Fruit fly (Drosophila melanogaster) whole organism, adult: ENCODE measurements around the gene SH3PX1.
A peak's percentile ranks its signal among the peaks of the same experiment; 100 is the strongest.

ENCODE experiments used
- CG11617 ChIP-seq: fragments of 200-800 bp; sonication (Bioruptor generic); optimal IDR thresholded peaks from 2 replicates; lab custom pipeline; 2017; ENCODE audit warnings: mild to moderate bottlenecking, missing biosample characterization, missing genetic modification reagents, missing genetic modification characterization
- CG12768 ChIP-seq: fragments of 200-800 bp; sonication (Bioruptor generic); optimal IDR thresholded peaks from 2 replicates; lab custom pipeline; 2017; ENCODE audit warnings: missing biosample characterization, missing genetic modification characterization, mild to moderate bottlenecking, moderate library complexity, missing genetic modification reagents
- CG14711 ChIP-seq: fragments of 200-800 bp; sonication (Bioruptor generic); optimal IDR thresholded peaks from 2 replicates; lab custom pipeline; 2018; ENCODE audit warnings: missing biosample characterization, mild to moderate bottlenecking, missing genetic modification characterization, moderate library complexity
- CG1620 ChIP-seq: fragments of 200-800 bp; sonication (Bioruptor generic); optimal IDR thresholded peaks from 2 replicates; lab custom pipeline; 2016; ENCODE audit warnings: missing biosample characterization, missing genetic modification characterization
- CG33017 ChIP-seq: fragments of 200-800 bp; sonication (Bioruptor generic); optimal IDR thresholded peaks from 2 replicates; lab custom pipeline; 2018; ENCODE audit warnings: missing biosample characterization, mild to moderate bottlenecking, missing genetic modification characterization, moderate library complexity
- CG5204 ChIP-seq: fragments of 200-800 bp; sonication (Bioruptor generic); optimal IDR thresholded peaks from 2 replicates; lab custom pipeline; 2016; ENCODE audit warnings: missing biosample characterization, missing genetic modification characterization
- CG7045 ChIP-seq: fragments of 200-800 bp; sonication (Bioruptor generic); optimal IDR thresholded peaks from 2 replicates; lab custom pipeline; 2017; ENCODE audit warnings: missing biosample characterization, mild to moderate bottlenecking, missing genetic modification characterization
- CG7101 ChIP-seq: fragments of 200-800 bp; sonication (Bioruptor generic); optimal IDR thresholded peaks from 2 replicates; lab custom pipeline; 2018; ENCODE audit warnings: missing biosample characterization, mild to moderate bottlenecking, missing genetic modification characterization, moderate library complexity
- Clk ChIP-seq: fragments of 200-800 bp; sonication (Bioruptor generic); optimal IDR thresholded peaks from 2 replicates; lab custom pipeline; 2017; ENCODE audit warnings: missing biosample characterization, missing genetic modification characterization
- Crg-1 ChIP-seq: fragments of 200-800 bp; sonication (Bioruptor generic); optimal IDR thresholded peaks from 2 replicates; lab custom pipeline; 2016; ENCODE audit warnings: missing biosample characterization, missing genetic modification characterization
- Hr96 ChIP-seq: fragments of 200-800 bp; sonication (Bioruptor generic); optimal IDR thresholded peaks from 2 replicates; lab custom pipeline; 2016; ENCODE audit warnings: missing biosample characterization, missing genetic modification characterization
- Mnt ChIP-seq: fragments of 200-800 bp; sonication (Bioruptor generic); optimal IDR thresholded peaks from 2 replicates; lab custom pipeline; 2016; ENCODE audit warnings: missing biosample characterization, mild to moderate bottlenecking, missing genetic modification characterization
- bab1 ChIP-seq: fragments of 200-800 bp; sonication (Bioruptor generic); optimal IDR thresholded peaks from 3 replicates; lab custom pipeline; 2019; ENCODE audit warnings: missing biosample characterization, mild to moderate bottlenecking, missing genetic modification characterization, moderate library complexity
- cic ChIP-seq: fragments of 200-800 bp; sonication (Bioruptor generic); optimal IDR thresholded peaks from 2 replicates; lab custom pipeline; 2017; ENCODE audit warnings: missing biosample characterization, mild to moderate bottlenecking, missing genetic modification characterization, moderate library complexity
- cnc ChIP-seq, 2 experiments: fragments of >200 bp; optimal IDR thresholded peaks; 2 replicates each; lab custom pipeline; 2017
- kay ChIP-seq: fragments of 200-800 bp; sonication (Bioruptor generic); peaks from one replicate; lab custom pipeline; 2016; ENCODE audit warnings: missing biosample characterization, missing genetic modification characterization, borderline replicate concordance
- ovo ChIP-seq: fragments of 200-800 bp; sonication (Bioruptor generic); optimal IDR thresholded peaks from 2 replicates; lab custom pipeline; 2016; ENCODE audit warnings: missing biosample characterization, missing genetic modification characterization
- pad ChIP-seq: fragments of 200-800 bp; sonication (Bioruptor generic); optimal IDR thresholded peaks from 3 replicates; lab custom pipeline; 2017; ENCODE audit warnings: missing biosample characterization, missing genetic modification characterization, mild to moderate bottlenecking, moderate library complexity, missing genetic modification reagents
- tj ChIP-seq: fragments of 200-800 bp; sonication (Bioruptor generic); optimal IDR thresholded peaks from 3 replicates; lab custom pipeline; 2017; ENCODE audit warnings: missing biosample characterization, mild to moderate bottlenecking, missing genetic modification characterization, moderate library complexity
- toe ChIP-seq: fragments of 200-800 bp; sonication (Bioruptor generic); optimal IDR thresholded peaks from 2 replicates; lab custom pipeline; 2016; ENCODE audit warnings: missing biosample characterization, missing genetic modification characterization

Gene SH3PX1

dm6 chr3L:9713828-9714536 lies 355 bp upstream of the SH3PX1 start, which contains the start of gene vsg:
TSS of gene vsg (plus strand) at chr3L:9714324.
- TF ChIP-seq kay (GFP tag; lab: Kevin White, UChicago), result peak; percentile 62
- no peak for TF ChIP-seq CG5204 (GFP tag; lab: Kevin White, UChicago)
- TF ChIP-seq CG1620 (GFP tag; lab: Kevin White, UChicago), result peak; percentile 73
- TF ChIP-seq CG33017 (tag; lab: Kevin White, UChicago), result peak; percentile 71
- TF ChIP-seq cic, result no peak
- TF ChIP-seq tj (GFP tag; lab: Kevin White, UChicago), result peak; percentile 94
- no peak for TF ChIP-seq Mnt
- TF ChIP-seq pad (GFP tag; lab: Kevin White, UChicago), result peak; percentile 67
- TF ChIP-seq toe (GFP tag; lab: Kevin White, UChicago), result peak; percentile 83
- peak; percentile 81 for TF ChIP-seq CG7101
- peak; percentile 84 for TF ChIP-seq CG7045
- peak; percentile 39 for TF ChIP-seq Hr96
- no peak for TF ChIP-seq cnc (optimal IDR thresholded peaks at IDR 0.05; lab: Kevin White, UChicago)
- TF ChIP-seq CG14711 (tag; lab: Kevin White, UChicago), result peak; percentile 65
- TF ChIP-seq CG11617, result peak; percentile 91
- TF ChIP-seq CG12768 (GFP tag; lab: Kevin White, UChicago), result peak; percentile 76
- peak; percentile 53 for TF ChIP-seq bab1 (GFP tag; lab: Kevin White, UChicago)
- TF ChIP-seq Clk (GFP tag; lab: Kevin White, UChicago), result peak; percentile 63
- peak; percentile 34 for TF ChIP-seq Crg-1 (GFP tag; lab: Kevin White, UChicago)
- peak; percentile 77 for TF ChIP-seq ovo (GFP tag; lab: Kevin White, UChicago)

- TF ChIP-seq CG5204 (GFP tag; lab: Kevin White, UChicago) (no peak), Mnt (no peak), cnc (optimal IDR thresholded peaks at IDR 0.05; lab: Kevin White, UChicago) (peak in 1 of 2 experiments; percentile 69), CG1620 (GFP tag; lab: Kevin White, UChicago) (no peak), tj (GFP tag; lab: Kevin White, UChicago) (no peak), Clk (GFP tag; lab: Kevin White, UChicago) (no peak), Crg-1 (GFP tag; lab: Kevin White, UChicago) (no peak)
Measured at dm6 chr3L:9712066-9712789, 1.4 kb downstream of the SH3PX1 start.

dm6 chr3L:9711203-9711602 lies 2.4 kb downstream of the SH3PX1 start:
- TF ChIP-seq Mnt, result no peak
- TF ChIP-seq cic, result peak; percentile 1

dm6 chr3L:9708797-9709196 lies 4.8 kb downstream of the SH3PX1 start:
- TF ChIP-seq toe (GFP tag; lab: Kevin White, UChicago) (no peak), Clk (GFP tag; lab: Kevin White, UChicago) (no peak), CG7101 (no peak), kay (GFP tag; lab: Kevin White, UChicago) (no peak), CG1620 (GFP tag; lab: Kevin White, UChicago) (no peak), CG12768 (GFP tag; lab: Kevin White, UChicago) (no peak), CG5204 (GFP tag; lab: Kevin White, UChicago) (no peak), CG11617 (no peak), cic (no peak), CG7045 (no peak), ovo (GFP tag; lab: Kevin White, UChicago) (no peak), bab1 (GFP tag; lab: Kevin White, UChicago) (no peak), pad (GFP tag; lab: Kevin White, UChicago) (no peak), Crg-1 (GFP tag; lab: Kevin White, UChicago) (no peak), Mnt (no peak), CG33017 (tag; lab: Kevin White, UChicago) (no peak), cnc (optimal IDR thresholded peaks at IDR 0.05; lab: Kevin White, UChicago) (no peak), Hr96 (no peak), CG14711 (tag; lab: Kevin White, UChicago) (no peak)

dm6 chr3L:9705591-9705990 lies 8.0 kb downstream of the SH3PX1 start:
- TF ChIP-seq CG1620 (GFP tag; lab: Kevin White, UChicago) (no peak), kay (GFP tag; lab: Kevin White, UChicago) (no peak), Crg-1 (GFP tag; lab: Kevin White, UChicago) (no peak), CG12768 (GFP tag; lab: Kevin White, UChicago) (no peak), toe (GFP tag; lab: Kevin White, UChicago) (no peak), cnc (optimal IDR thresholded peaks at IDR 0.05; lab: Kevin White, UChicago) (no peak), CG5204 (GFP tag; lab: Kevin White, UChicago) (no peak), Hr96 (no peak), Mnt (no peak), Clk (GFP tag; lab: Kevin White, UChicago) (no peak), bab1 (GFP tag; lab: Kevin White, UChicago) (no peak), ovo (GFP tag; lab: Kevin White, UChicago) (no peak), tj (GFP tag; lab: Kevin White, UChicago) (no peak), pad (GFP tag; lab: Kevin White, UChicago) (no peak), CG7101 (no peak)
